Worm (Caenorhabditis elegans): Measurements from ENCODE around the gene T21D9.2.

T21D9.2 gene

ce11 chrX:2096804-2097203 lies at the start of gene T21D9.2:
TSS of gene T21D9.2 (minus strand) at chrX:2096904.
- no peak for TF ChIP-seq unc-62 (GFP tag; optimal IDR thresholded peaks at IDR 0.05)

ce11 chrX:2145629-2146028 lies 48.9 kb upstream of the T21D9.2 start, which contains the start of gene dpy-3:
TSS of gene dpy-3 (minus strand) at chrX:2145647.
- no peak for TF ChIP-seq unc-62 (GFP tag; optimal IDR thresholded peaks at IDR 0.05)

- no peak for TF ChIP-seq unc-62 (GFP tag; optimal IDR thresholded peaks at IDR 0.05)
Measured at ce11 chrX:2144875-2145274, 48.2 kb upstream of the T21D9.2 start.

ce11 chrX:2144236-2144635 lies 47.5 kb upstream of the T21D9.2 start:
- TF ChIP-seq unc-62 (GFP tag; optimal IDR thresholded peaks at IDR 0.05), result no peak

- TF ChIP-seq unc-62 (GFP tag; optimal IDR thresholded peaks at IDR 0.05), result no peak
Measured at ce11 chrX:2140610-2141009, 43.9 kb upstream of the T21D9.2 start.

- TF ChIP-seq unc-62 (GFP tag; optimal IDR thresholded peaks at IDR 0.05), result no peak
Measured at ce11 chrX:2138923-2139322, 42.2 kb upstream of the T21D9.2 start.

- no peak for TF ChIP-seq unc-62 (GFP tag; optimal IDR thresholded peaks at IDR 0.05)
Measured at ce11 chrX:2136937-2137336, 40.2 kb upstream of the T21D9.2 start.

ce11 chrX:2131650-2132049 lies 34.9 kb upstream of the T21D9.2 start, which contains the start of gene F53B1.9:
TSS of gene F53B1.9 (minus strand) at chrX:2131844.
- TF ChIP-seq unc-62 (GFP tag; optimal IDR thresholded peaks at IDR 0.05), result no peak

- TF ChIP-seq unc-62 (GFP tag; optimal IDR thresholded peaks at IDR 0.05), result no peak
Measured at ce11 chrX:2130141-2130540, 33.4 kb upstream of the T21D9.2 start, which contains the start of gene F53B1.8. TSS of gene F53B1.8 (minus strand) at chrX:2130241.

- TF ChIP-seq unc-62 (GFP tag; optimal IDR thresholded peaks at IDR 0.05), result no peak
Measured at ce11 chrX:2120961-2121360, 24.3 kb upstream of the T21D9.2 start, which contains the start of gene gpa-5. TSS of gene gpa-5 (minus strand) at chrX:2121061.

ce11 chrX:2118162-2118561 lies 21.5 kb upstream of the T21D9.2 start, which contains the start of gene swip-10:
TSS of gene swip-10 (minus strand) at chrX:2118262.
- no peak for TF ChIP-seq unc-62 (GFP tag; optimal IDR thresholded peaks at IDR 0.05)

- TF ChIP-seq unc-62 (GFP tag; optimal IDR thresholded peaks at IDR 0.05), result no peak
Measured at ce11 chrX:2116304-2116867, 19.7 kb upstream of the T21D9.2 start.

ce11 chrX:2114171-2114570 lies 17.5 kb upstream of the T21D9.2 start:
- TF ChIP-seq unc-62 (GFP tag; optimal IDR thresholded peaks at IDR 0.05), result no peak

ce11 chrX:2113004-2113403 lies 16.3 kb upstream of the T21D9.2 start, which contains the start of gene bus-5:
TSS of gene bus-5 (minus strand) at chrX:2113104.
- no peak for TF ChIP-seq unc-62 (GFP tag; optimal IDR thresholded peaks at IDR 0.05)

- no peak for TF ChIP-seq unc-62 (GFP tag; optimal IDR thresholded peaks at IDR 0.05)
Measured at ce11 chrX:2110603-2111327, 14.1 kb upstream of the T21D9.2 start.

- TF ChIP-seq unc-62 (GFP tag; optimal IDR thresholded peaks at IDR 0.05), result no peak
Measured at ce11 chrX:2108682-2109081, 12.0 kb upstream of the T21D9.2 start, which contains the start of gene F53B1.2. TSS of gene F53B1.2 (plus strand) at chrX:2108982.

ce11 chrX:2108182-2108581 lies 11.5 kb upstream of the T21D9.2 start:
- TF ChIP-seq unc-62 (GFP tag; optimal IDR thresholded peaks at IDR 0.05), result no peak
